Worm (Caenorhabditis elegans): ENCODE measurements around the gene twk-49.
A peak's percentile ranks its signal among the peaks of the same experiment; 100 is the strongest.

twk-49 gene

ce11 chrII:6531940-6532339 is 33.0 kb upstream of the twk-49 start, which contains the start of gene abcx-1:
Gene abcx-1, plus strand, starts transcription at chrII:6532163.
- TF ChIP-seq sma-9 (GFP tag; optimal IDR thresholded peaks at IDR 0.05) (no peak), sma-9 (tag; optimal IDR thresholded peaks at IDR 0.05) (no peak), snpc-4 (tag; optimal IDR thresholded peaks at IDR 0.05) (no peak), sma-3 (GFP tag; optimal IDR thresholded peaks at IDR 0.05) (no peak), ceh-82 (tag; optimal IDR thresholded peaks at IDR 0.05) (no peak), aly-2 (tag; optimal IDR thresholded peaks at IDR 0.05) (no peak), alr-1 (tag; optimal IDR thresholded peaks at IDR 0.05) (no peak), lin-13 (GFP tag; optimal IDR thresholded peaks at IDR 0.05) (no peak), lsy-2 (tag; optimal IDR thresholded peaks at IDR 0.05) (no peak), fos-1 (tag; optimal IDR thresholded peaks at IDR 0.05) (no peak), elt-1 (tag; optimal IDR thresholded peaks at IDR 0.05) (no peak), lin-11 (tag; optimal IDR thresholded peaks at IDR 0.05) (no peak), ZK546.5 (tag; optimal IDR thresholded peaks at IDR 0.05) (no peak), sem-4 (tag; optimal IDR thresholded peaks at IDR 0.05) (no peak), nhr-12 (tag; optimal IDR thresholded peaks at IDR 0.05) (no peak), nhr-77 (tag; optimal IDR thresholded peaks at IDR 0.05) (no peak), lin-39 (tag; optimal IDR thresholded peaks at IDR 0.05) (no peak), nhr-237 (tag; optimal IDR thresholded peaks at IDR 0.05) (no peak), ztf-11 (tag; optimal IDR thresholded peaks at IDR 0.05) (no peak), C34F6.9 (tag; optimal IDR thresholded peaks at IDR 0.05) (no peak)

ce11 chrII:6531527-6531926 is 32.6 kb upstream of the twk-49 start, which contains the start of gene abch-1:
Gene abch-1, minus strand, starts transcription at chrII:6531627.
- no peak for TF ChIP-seq R02D3.7 (tag; optimal IDR thresholded peaks at IDR 0.05)
- no peak for TF ChIP-seq ztf-4 (tag; optimal IDR thresholded peaks at IDR 0.05)
- TF ChIP-seq ZK546.5 (tag; optimal IDR thresholded peaks at IDR 0.05), result no peak
- no peak for TF ChIP-seq lin-11 (tag; optimal IDR thresholded peaks at IDR 0.05)
- TF ChIP-seq crh-2 (tag; optimal IDR thresholded peaks at IDR 0.05), result no peak
- no peak for TF ChIP-seq ceh-82 (tag; optimal IDR thresholded peaks at IDR 0.05)
- TF ChIP-seq mbf-1 (tag; optimal IDR thresholded peaks at IDR 0.05), result no peak
- TF ChIP-seq nhr-23 (tag; optimal IDR thresholded peaks at IDR 0.05), result no peak
- no peak for TF ChIP-seq unc-39 (tag; optimal IDR thresholded peaks at IDR 0.05)
- no peak for TF ChIP-seq egl-27 (tag; optimal IDR thresholded peaks at IDR 0.05)
- no peak for TF ChIP-seq lin-39 (tag; optimal IDR thresholded peaks at IDR 0.05)
- TF ChIP-seq sem-4 (tag; optimal IDR thresholded peaks at IDR 0.05), result no peak
- no peak for TF ChIP-seq skn-1 (tag; optimal IDR thresholded peaks at IDR 0.05)

ce11 chrII:6528629-6529028 is 29.7 kb upstream of the twk-49 start, which contains the start of gene C56E6.4:
Gene C56E6.4, minus strand, starts transcription at chrII:6528729.
- no peak for TF ChIP-seq nhr-6 (tag; optimal IDR thresholded peaks at IDR 0.05)
- TF ChIP-seq ceh-16 (tag; optimal IDR thresholded peaks at IDR 0.05), result no peak
- no peak for TF ChIP-seq nhr-129 (tag; optimal IDR thresholded peaks at IDR 0.05)
- TF ChIP-seq nhr-77 (tag; optimal IDR thresholded peaks at IDR 0.05), result no peak
- no peak for TF ChIP-seq dmd-4 (tag; optimal IDR thresholded peaks at IDR 0.05)
- no peak for TF ChIP-seq aly-2 (tag; optimal IDR thresholded peaks at IDR 0.05)
- no peak for TF ChIP-seq mab-5 (tag; optimal IDR thresholded peaks at IDR 0.05)

- no peak for TF ChIP-seq fos-1 (tag; optimal IDR thresholded peaks at IDR 0.05)
- no peak for TF ChIP-seq mdl-1 (tag; optimal IDR thresholded peaks at IDR 0.05)
- no peak for TF ChIP-seq C34F6.9 (tag; optimal IDR thresholded peaks at IDR 0.05)
- no peak for TF ChIP-seq alr-1 (tag; optimal IDR thresholded peaks at IDR 0.05)
- TF ChIP-seq zag-1 (tag; optimal IDR thresholded peaks at IDR 0.05), result no peak
- TF ChIP-seq snpc-4 (tag; optimal IDR thresholded peaks at IDR 0.05), result no peak
- no peak for TF ChIP-seq nhr-23 (tag; optimal IDR thresholded peaks at IDR 0.05)
- TF ChIP-seq aly-2 (tag; optimal IDR thresholded peaks at IDR 0.05), result no peak
Measured at ce11 chrII:6526136-6526684, 27.2 kb upstream of the twk-49 start.

ce11 chrII:6524501-6524977 is 25.6 kb upstream of the twk-49 start, which contains the start of gene C56E6.2:
Gene C56E6.2, plus strand, starts transcription at chrII:6524927.
- TF ChIP-seq fos-1 (tag; optimal IDR thresholded peaks at IDR 0.05) (peak; percentile 16), unc-39 (tag; optimal IDR thresholded peaks at IDR 0.05) (no peak)
